Fruit fly (Drosophila melanogaster) whole organism: ENCODE results near the gene pygo.

Experiments used
- CG8478 ChIP-seq: fragments of >200 bp; optimal IDR thresholded peaks from 2 replicates; lab custom pipeline; 2018; ENCODE audit warnings: inconsistent platforms
- pan ChIP-seq: fragments of >200 bp; optimal IDR thresholded peaks from 2 replicates; lab custom pipeline; 2017
- psq ChIP-seq: fragments of >200 bp; optimal IDR thresholded peaks from 2 replicates; lab custom pipeline; 2017
- usp ChIP-seq: fragments of >200 bp; optimal IDR thresholded peaks from 2 replicates; lab custom pipeline; 2017; ENCODE audit warnings: missing biosample characterization, missing genetic modification characterization, mixed read lengths

- TF ChIP-seq usp (GFP tag; lab: Kevin White, UChicago) (no peak), psq (no peak), pan (no peak), CG8478 (lab: Kevin White, UChicago) (no peak)
Observed at dm6 chr3R:31599538-31600313, 19.2 kb upstream of the pygo start.
